Fruit fly (Drosophila melanogaster) whole organism, embryonic: ENCODE results near the gene mTerf3.

ENCODE experiments used
- B-H2 ChIP-seq: fragments of 200-800 bp; sonication (Bioruptor generic); optimal IDR thresholded peaks from 2 replicates; lab custom pipeline; 2018; ENCODE audit warnings: missing biosample characterization, mild to moderate bottlenecking, missing genetic modification characterization
- BtbVII ChIP-seq: fragments of 200-800 bp; sonication (Bioruptor generic); optimal IDR thresholded peaks from 3 replicates; lab custom pipeline; 2017; ENCODE audit warnings: missing biosample characterization, mild to moderate bottlenecking, missing genetic modification characterization
- CG1233 ChIP-seq: fragments of 200-800 bp; sonication (Bioruptor generic); optimal IDR thresholded peaks from 4 replicates; lab custom pipeline; 2018; ENCODE audit warnings: missing biosample characterization, mild to moderate bottlenecking, missing genetic modification characterization
- CG13287 ChIP-seq: fragments of 200-800 bp; sonication (Bioruptor generic); IDR thresholded peaks from 2 replicates; pipeline ENCODE4 v1.3.6; 2022; ENCODE audit warnings: missing biosample characterization, missing genetic modification characterization; ENCODE audit not compliant: partially characterized antibody
- CG14050 ChIP-seq: fragments of 200-800 bp; sonication (Bioruptor generic); IDR thresholded peaks from 3 replicates; pipeline ENCODE4 v1.3.6; 2022; ENCODE audit warnings: missing biosample characterization, missing genetic modification characterization
- CG15073 ChIP-seq: fragments of 200-800 bp; sonication (Bioruptor generic); optimal IDR thresholded peaks from 2 replicates; lab custom pipeline; 2016; ENCODE audit warnings: missing biosample characterization, missing genetic modification characterization
- CG17186 ChIP-seq: fragments of 200-800 bp; sonication (Bioruptor generic); optimal IDR thresholded peaks from 3 replicates; lab custom pipeline; 2017; ENCODE audit warnings: missing biosample characterization, missing genetic modification reagents, missing genetic modification characterization
- CG17612 ChIP-seq: fragments of 200-800 bp; sonication (Bioruptor generic); IDR thresholded peaks from 2 replicates; pipeline ENCODE4 v1.3.6; 2022; ENCODE audit warnings: missing biosample characterization, missing genetic modification characterization
- CG17829 ChIP-seq: fragments of 200-800 bp; optimal IDR thresholded peaks from 2 replicates; lab custom pipeline; 2019; ENCODE audit warnings: missing biosample characterization, mild to moderate bottlenecking, missing genetic modification characterization, moderate library complexity
- CG2712 ChIP-seq: fragments of 200-800 bp; optimal IDR thresholded peaks from 3 replicates; lab custom pipeline; 2019; ENCODE audit warnings: missing biosample characterization, mild to moderate bottlenecking, missing genetic modification characterization, moderate library complexity
- CG31365 ChIP-seq: fragments of 200-800 bp; sonication (Bioruptor generic); optimal IDR thresholded peaks from 2 replicates; lab custom pipeline; 2018; ENCODE audit warnings: missing biosample characterization, mild to moderate bottlenecking, missing genetic modification characterization
- CG32772 ChIP-seq: fragments of 200-800 bp; sonication (Bioruptor generic); IDR thresholded peaks from 2 replicates; pipeline ENCODE4 v1.3.6; 2022; ENCODE audit warnings: missing biosample characterization, missing genetic modification characterization
- CG33213 ChIP-seq: fragments of 200-800 bp; sonication (Bioruptor generic); optimal IDR thresholded peaks from 3 replicates; lab custom pipeline; 2016; ENCODE audit warnings: missing biosample characterization, missing genetic modification characterization
- CG34376 ChIP-seq: fragments of 200-800 bp; sonication (Bioruptor generic); optimal IDR thresholded peaks from 2 replicates; lab custom pipeline; 2018; ENCODE audit warnings: missing biosample characterization, mild to moderate bottlenecking, missing genetic modification characterization
- CG34422 ChIP-seq: fragments of 200-800 bp; sonication (Bioruptor generic); IDR thresholded peaks from 3 replicates; pipeline ENCODE4 v1.3.6; 2022; ENCODE audit warnings: missing biosample characterization, missing genetic modification characterization
- CG4282 ChIP-seq: fragments of 200-800 bp; sonication (Bioruptor generic); optimal IDR thresholded peaks from 2 replicates; lab custom pipeline; 2016; ENCODE audit warnings: missing biosample characterization, missing genetic modification characterization
- CG4707 ChIP-seq: fragments of 200-800 bp; sonication (Bioruptor generic); optimal IDR thresholded peaks from 2 replicates; lab custom pipeline; 2018; ENCODE audit warnings: missing biosample characterization, mild to moderate bottlenecking, missing genetic modification characterization, moderate library complexity
- CG4820 ChIP-seq: fragments of 200-800 bp; sonication (Bioruptor generic); optimal IDR thresholded peaks from 3 replicates; lab custom pipeline; 2016; ENCODE audit warnings: missing biosample characterization, missing genetic modification characterization
- CG7372 ChIP-seq: fragments of 200-800 bp; sonication (Bioruptor generic); IDR thresholded peaks from 2 replicates; pipeline ENCODE4 v1.3.6; 2022; ENCODE audit warnings: missing biosample characterization, missing genetic modification characterization
- CG7745 ChIP-seq: fragments of 200-800 bp; sonication (Bioruptor generic); optimal IDR thresholded peaks from 2 replicates; lab custom pipeline; 2018; ENCODE audit warnings: missing biosample characterization, mild to moderate bottlenecking, missing genetic modification characterization, moderate library complexity
- CrebB ChIP-seq: fragments of 200-800 bp; sonication (Bioruptor generic); optimal IDR thresholded peaks from 3 replicates; lab custom pipeline; 2018; ENCODE audit warnings: missing biosample characterization, mild to moderate bottlenecking, missing genetic modification characterization
- Doc3 ChIP-seq: fragments of 200-800 bp; sonication (Bioruptor generic); IDR thresholded peaks from 3 replicates; pipeline ENCODE4 v1.3.6; 2022; ENCODE audit warnings: missing biosample characterization, missing genetic modification characterization; ENCODE audit not compliant: partially characterized antibody
- HLHmδ ChIP-seq: fragments of 200-800 bp; sonication (Bioruptor generic); optimal IDR thresholded peaks from 2 replicates; lab custom pipeline; 2018; ENCODE audit warnings: missing biosample characterization, mild to moderate bottlenecking, missing genetic modification characterization, moderate library complexity
- Hmr ChIP-seq: fragments of 200-800 bp; sonication (Bioruptor generic); optimal IDR thresholded peaks from 3 replicates; lab custom pipeline; 2017; ENCODE audit warnings: mild to moderate bottlenecking, missing biosample characterization, missing genetic modification reagents, missing genetic modification characterization
- Hr39 ChIP-seq: fragments of >200 bp; optimal IDR thresholded peaks from 2 replicates; lab custom pipeline; 2017
- Jarid2 ChIP-seq: fragments of 200-800 bp; sonication (Bioruptor generic); optimal IDR thresholded peaks from 3 replicates; lab custom pipeline; 2017; ENCODE audit warnings: mild to moderate bottlenecking, missing biosample characterization, missing genetic modification reagents, missing genetic modification characterization
- Nf-YC ChIP-seq: fragments of 200-800 bp; optimal IDR thresholded peaks from 3 replicates; lab custom pipeline; 2019; ENCODE audit warnings: missing biosample characterization, mild to moderate bottlenecking, missing genetic modification characterization, moderate library complexity
- Rfx ChIP-seq: fragments of 200-800 bp; sonication (Bioruptor generic); IDR thresholded peaks from 2 replicates; pipeline ENCODE4 v1.3.6; 2022; ENCODE audit warnings: missing biosample characterization, missing genetic modification characterization
- Side ChIP-seq: fragments of 200-800 bp; sonication (Bioruptor generic); optimal IDR thresholded peaks from 2 replicates; lab custom pipeline; 2016; ENCODE audit warnings: missing biosample characterization, missing genetic modification characterization
- abd-A ChIP-seq: fragments of 200-800 bp; sonication (Bioruptor generic); optimal IDR thresholded peaks from 3 replicates; lab custom pipeline; 2019; ENCODE audit warnings: missing biosample characterization, mild to moderate bottlenecking, missing genetic modification characterization, moderate library complexity
- ap ChIP-seq: fragments of 200-800 bp; sonication (Bioruptor generic); IDR thresholded peaks from 2 replicates; pipeline ENCODE4 v1.3.6; 2022; ENCODE audit warnings: missing biosample characterization, missing genetic modification characterization
- cad ChIP-seq: fragments of >200 bp; optimal IDR thresholded peaks from 2 replicates; lab custom pipeline; 2017; ENCODE audit warnings: missing biosample characterization, missing genetic modification characterization
- chinmo ChIP-seq: fragments of 200-800 bp; sonication (Bioruptor generic); IDR thresholded peaks from 4 replicates; pipeline ENCODE4 v1.3.6; 2022; ENCODE audit warnings: missing biosample characterization, missing genetic modification characterization; ENCODE audit not compliant: partially characterized antibody
- emc ChIP-seq: fragments of 200-800 bp; sonication (Bioruptor generic); optimal IDR thresholded peaks from 2 replicates; lab custom pipeline; 2016; ENCODE audit warnings: missing biosample characterization, missing genetic modification characterization
- esg ChIP-seq: fragments of 200-800 bp; sonication (Bioruptor generic); conservative IDR thresholded peaks from 2 replicates; pipeline ENCODE4 v1.3.6; 2022; ENCODE audit warnings: missing biosample characterization, missing genetic modification characterization
- fd64A ChIP-seq: fragments of 200-800 bp; sonication (Bioruptor generic); optimal IDR thresholded peaks from 3 replicates; lab custom pipeline; 2018; ENCODE audit warnings: missing biosample characterization, mild to moderate bottlenecking, missing genetic modification characterization
- gro ChIP-seq: fragments of 200-800 bp; sonication (Bioruptor generic); optimal IDR thresholded peaks from 2 replicates; lab custom pipeline; 2016; ENCODE audit warnings: missing biosample characterization, missing genetic modification characterization
- jumu ChIP-seq: fragments of 200-800 bp; sonication (Bioruptor generic); optimal IDR thresholded peaks from 3 replicates; lab custom pipeline; 2016; ENCODE audit warnings: missing biosample characterization, missing genetic modification characterization
- lbe ChIP-seq: fragments of 200-800 bp; sonication (Bioruptor generic); optimal IDR thresholded peaks from 2 replicates; lab custom pipeline; 2016; ENCODE audit warnings: missing biosample characterization, mild to moderate bottlenecking, missing genetic modification characterization
- maf-S ChIP-seq: fragments of 200-800 bp; sonication (Bioruptor generic); optimal IDR thresholded peaks from 2 replicates; lab custom pipeline; 2016; ENCODE audit warnings: missing biosample characterization, missing genetic modification characterization
- nmo ChIP-seq: fragments of 200-800 bp; sonication (Bioruptor generic); optimal IDR thresholded peaks from 2 replicates; lab custom pipeline; 2018; ENCODE audit warnings: missing biosample characterization, mild to moderate bottlenecking, missing genetic modification characterization, moderate library complexity
- pum ChIP-seq: fragments of 200-800 bp; sonication (Bioruptor generic); optimal IDR thresholded peaks from 2 replicates; lab custom pipeline; 2016; ENCODE audit warnings: missing biosample characterization, missing genetic modification characterization
- sc ChIP-seq, 3 experiments: fragments of >200 bp in 2 of 3; fragments of 200-800 bp in 1 of 3; sonication (Bioruptor generic) in 1 of 3; optimal IDR thresholded peaks; 2 replicates in 2 of 3; 3 replicates in 1 of 3; lab custom pipeline; 2017; ENCODE audit warnings: mild to moderate bottlenecking in 1 of 3, missing biosample characterization in 1 of 3, missing genetic modification characterization in 1 of 3, missing genetic modification reagents in 1 of 3
- sd ChIP-seq: fragments of 200-800 bp; sonication (Bioruptor generic); optimal IDR thresholded peaks from 3 replicates; lab custom pipeline; 2018; ENCODE audit warnings: missing biosample characterization, mild to moderate bottlenecking, missing genetic modification characterization, moderate library complexity
- shn ChIP-seq: fragments of 200-800 bp; sonication (Bioruptor generic); optimal IDR thresholded peaks from 3 replicates; lab custom pipeline; 2016; ENCODE audit warnings: missing biosample characterization, missing genetic modification characterization
- ssp ChIP-seq: fragments of 200-800 bp; sonication (Bioruptor generic); IDR thresholded peaks from 2 replicates; pipeline ENCODE4 v1.3.6; 2022; ENCODE audit warnings: missing biosample characterization, missing genetic modification characterization
- stc ChIP-seq: fragments of 200-800 bp; sonication (Bioruptor generic); IDR thresholded peaks from 2 replicates; pipeline ENCODE4 v1.3.6; 2022; ENCODE audit warnings: missing biosample characterization, missing genetic modification characterization
- wdn ChIP-seq: fragments of 200-800 bp; sonication (Bioruptor generic); IDR thresholded peaks from 2 replicates; pipeline ENCODE4 v1.3.6; 2022; ENCODE audit warnings: missing biosample characterization, missing genetic modification characterization
- zen2 ChIP-seq: fragments of 200-800 bp; sonication (Bioruptor generic); IDR thresholded peaks from 3 replicates; pipeline ENCODE4 v1.3.6; 2022; ENCODE audit warnings: missing biosample characterization, missing genetic modification characterization; ENCODE audit not compliant: partially characterized antibody

mTerf3 gene

DNA sequence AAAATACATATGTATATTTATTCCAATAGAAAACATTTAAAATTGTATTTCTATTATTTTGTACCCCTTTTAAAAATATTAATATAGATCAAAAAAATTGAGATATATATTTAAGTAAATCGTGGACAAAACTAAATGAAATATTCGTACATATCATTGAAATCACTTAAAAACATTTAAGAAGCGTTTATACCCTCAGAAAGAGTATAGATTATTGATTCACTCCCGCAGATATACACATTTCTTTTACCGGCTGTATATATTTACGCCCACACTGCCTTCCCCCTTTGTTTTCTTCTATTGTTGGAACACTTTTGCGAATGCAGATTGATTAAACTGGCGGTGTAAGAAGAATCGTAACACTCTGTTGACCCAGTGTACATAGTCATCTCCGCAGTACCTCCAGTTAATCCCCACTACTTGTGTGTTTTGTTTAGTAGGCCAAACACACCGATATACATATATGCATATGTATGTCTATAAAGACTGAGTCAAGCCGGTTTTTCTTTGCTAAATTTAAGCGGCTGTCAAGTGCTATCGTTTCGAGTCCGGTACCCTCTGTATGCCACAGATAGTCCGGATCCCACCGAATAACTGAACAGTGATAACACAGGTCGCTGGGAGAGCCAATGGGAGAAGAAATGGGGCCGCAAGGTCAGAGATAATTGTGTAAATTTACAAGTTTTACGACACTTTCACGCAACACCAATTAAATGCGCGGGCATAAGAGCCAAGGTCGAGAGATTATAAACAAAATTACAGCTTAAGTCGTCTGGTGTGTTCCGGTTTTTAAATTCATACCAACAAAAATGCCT, 48.9 kb downstream of the mTerf3 start (continued):
- no peak for TF ChIP-seq lbe
- no peak for TF ChIP-seq sd (tag; lab: Kevin White, UChicago)
- TF ChIP-seq CG1233 (GFP tag; lab: Kevin White, UChicago): peak; percentile 69
- peak; percentile 71 for TF ChIP-seq CG31365 (tag; lab: Kevin White, UChicago)
- TF ChIP-seq cad (GFP tag; lab: Kevin White, UChicago): no peak
- TF ChIP-seq maf-S (GFP tag; lab: Kevin White, UChicago): peak; percentile 42
- TF ChIP-seq CG33213 (GFP tag; lab: Kevin White, UChicago): peak; percentile 67
- TF ChIP-seq CG2712 (tag; lab: Kevin White, UChicago): peak; percentile 28
- TF ChIP-seq shn (GFP tag; lab: Kevin White, UChicago): peak; percentile 40
- peak; percentile 1 for TF ChIP-seq HLHmδ
- TF ChIP-seq CG13287 (GFP tag; lab: Robert Waterston, UW): no peak
- no peak for TF ChIP-seq CG15073 (GFP tag; lab: Kevin White, UChicago)
- no peak for TF ChIP-seq CG17829 (tag; lab: Kevin White, UChicago)
- no peak for TF ChIP-seq Jarid2 (GFP tag; lab: Kevin White, UChicago)
- peak; percentile 21 for TF ChIP-seq gro
- peak; percentile 17 for TF ChIP-seq pum
- TF ChIP-seq stc (GFP tag; lab: Robert Waterston, UW): 0 out of 2 replicates have a peak, but pooled peaks have one; percentile 5
- TF ChIP-seq CG4707 (GFP tag; lab: Kevin White, UChicago): peak; percentile 58
- no peak for TF ChIP-seq esg (GFP tag; lab: Robert Waterston, UW)
- peak; percentile 75 for TF ChIP-seq fd64A
- TF ChIP-seq Side: peak; percentile 61
- TF ChIP-seq B-H2: peak; percentile 35
- no peak for TF ChIP-seq CG14050 (GFP tag; lab: Robert Waterston, UW)
- no peak for TF ChIP-seq zen2
- no peak for TF ChIP-seq wdn (GFP tag; lab: Robert Waterston, UW)
- TF ChIP-seq chinmo: no peak
- no peak for TF ChIP-seq BtbVII (GFP tag; lab: Kevin White, UChicago)
- TF ChIP-seq CrebB (tag; lab: Kevin White, UChicago): peak; percentile 69
- no peak for TF ChIP-seq Nf-YC
- TF ChIP-seq emc (GFP tag; lab: Kevin White, UChicago): no peak
- no peak for TF ChIP-seq CG4282
- TF ChIP-seq CG4820 (GFP tag; lab: Kevin White, UChicago): peak; percentile 26
- TF ChIP-seq Rfx (GFP tag; lab: Robert Waterston, UW): no peak; the same call in 1 of the 2 replicates
- TF ChIP-seq CG7745 (tag; lab: Kevin White, UChicago): peak; percentile 20
- TF ChIP-seq nmo (GFP tag; lab: Kevin White, UChicago): peak; percentile 38
- TF ChIP-seq CG32772 (GFP tag; lab: Robert Waterston, UW): no peak
- TF ChIP-seq ap (GFP tag; lab: Robert Waterston, UW): no peak
- no peak for TF ChIP-seq CG7372
- no peak for TF ChIP-seq ssp (GFP tag; lab: Robert Waterston, UW)
- TF ChIP-seq CG17612: no peak
- peak; percentile 40; the same call in 1 of the 3 replicates for TF ChIP-seq CG34422 (GFP tag; lab: Robert Waterston, UW)
- TF ChIP-seq CG17186 (GFP tag; lab: Kevin White, UChicago): no peak
- peak; percentile 38 for TF ChIP-seq jumu (GFP tag; lab: Kevin White, UChicago)
- TF ChIP-seq abd-A: no peak
- peak; percentile 67 for TF ChIP-seq Hmr
- peak; percentile 22 for TF ChIP-seq CG34376
- TF ChIP-seq Hr39 (lab: Kevin White, UChicago): no peak
- TF ChIP-seq sc (optimal IDR thresholded peaks at IDR 0.05; lab: Kevin White, UChicago): no peak
- peak; percentile 78 for TF ChIP-seq sc (GFP tag; optimal IDR thresholded peaks at IDR 0.05; lab: Kevin White, UChicago)
- TF ChIP-seq Doc3 (GFP tag; lab: Robert Waterston, UW): no peak
